Fruit fly (Drosophila melanogaster) whole organism, prepupa: ENCODE results near the gene CG15200.

Experiments used
- CG11902 ChIP-seq: fragments of 200-800 bp; sonication (Bioruptor generic); optimal IDR thresholded peaks from 3 replicates; lab custom pipeline; 2016; ENCODE audit warnings: missing biosample characterization, missing genetic modification characterization
- CG3032 ChIP-seq: fragments of 200-800 bp; optimal IDR thresholded peaks from 2 replicates; lab custom pipeline; 2019; ENCODE audit warnings: missing biosample characterization, mild to moderate bottlenecking, missing genetic modification characterization, moderate library complexity
- CG8632 ChIP-seq: fragments of 200-800 bp; sonication (Bioruptor generic); optimal IDR thresholded peaks from 3 replicates; lab custom pipeline; 2016; ENCODE audit warnings: missing biosample characterization, missing genetic modification characterization
- Eip78C ChIP-seq: fragments of 200-800 bp; sonication (Bioruptor generic); peaks from one replicate; lab custom pipeline; 2016; ENCODE audit warnings: missing biosample characterization, missing genetic modification characterization
- Ets21C ChIP-seq: fragments of 200-800 bp; sonication (Bioruptor generic); optimal IDR thresholded peaks from 3 replicates; lab custom pipeline; 2016; ENCODE audit warnings: missing biosample characterization, missing genetic modification characterization
- Hr38 ChIP-seq: sonication (Bioruptor generic); optimal IDR thresholded peaks from 2 replicates; lab custom pipeline; 2016; ENCODE audit warnings: missing biosample characterization, missing genetic modification characterization
- OdsH ChIP-seq: fragments of 200-800 bp; sonication (Bioruptor generic); optimal IDR thresholded peaks from 3 replicates; lab custom pipeline; 2016; ENCODE audit warnings: missing biosample characterization, missing genetic modification characterization
- Sox102F ChIP-seq: fragments of 200-800 bp; sonication (Bioruptor generic); optimal IDR thresholded peaks from 2 replicates; lab custom pipeline; 2016; ENCODE audit warnings: missing biosample characterization, mild to moderate bottlenecking, missing genetic modification characterization
- dac ChIP-seq: fragments of 200-800 bp; sonication (Bioruptor generic); optimal IDR thresholded peaks from 2 replicates; lab custom pipeline; 2017; ENCODE audit warnings: missing biosample characterization, mild to moderate bottlenecking, missing genetic modification characterization
- dsx ChIP-seq: fragments of 200-800 bp; optimal IDR thresholded peaks from 3 replicates; lab custom pipeline; 2019; ENCODE audit warnings: missing biosample characterization, mild to moderate bottlenecking, missing genetic modification characterization, moderate library complexity; ENCODE audit not compliant: poor library complexity, severe bottlenecking
- lz ChIP-seq: fragments of 200-800 bp; sonication (Bioruptor generic); optimal IDR thresholded peaks from 3 replicates; lab custom pipeline; 2016; ENCODE audit warnings: missing biosample characterization, missing genetic modification characterization
- salr ChIP-seq, 2 experiments: fragments of 200-800 bp; sonication (Bioruptor generic); optimal IDR thresholded peaks; 3 replicates each; lab custom pipeline; 2016 to 2018; ENCODE audit warnings: missing biosample characterization in 2 of 2, missing genetic modification characterization in 2 of 2, mild to moderate bottlenecking in 1 of 2
- svp ChIP-seq: fragments of 200-800 bp; sonication (Bioruptor generic); peaks from one replicate; lab custom pipeline; 2016; ENCODE audit warnings: missing biosample characterization, missing genetic modification characterization

dm6 chrX:11140163-11140562, 42.6 kb upstream of the CG15200 start, which contains the start of gene ssp7:
- TF ChIP-seq OdsH (GFP tag; lab: Kevin White, UChicago) (no peak), CG3032 (tag; lab: Kevin White, UChicago) (no peak), Ets21C (GFP tag; lab: Kevin White, UChicago) (no peak), dsx (GFP tag; lab: Kevin White, UChicago) (no peak), salr (GFP tag; optimal IDR thresholded peaks at IDR 0.05; lab: Kevin White, UChicago) (no peak), svp (no peak), CG11902 (no peak), CG8632 (no peak), Hr38 (no peak), lz (GFP tag; lab: Kevin White, UChicago) (no peak), Sox102F (GFP tag; lab: Kevin White, UChicago) (no peak), dac (GFP tag; lab: Kevin White, UChicago) (no peak), Eip78C (GFP tag; lab: Kevin White, UChicago) (no peak)
